Worm (Caenorhabditis elegans) whole organism, early embryonic: Measurements from ENCODE around the gene Y54G11A.3.

ENCODE experiments used
- B0310.2 ChIP-seq: sonication (generic microtip); optimal IDR thresholded peaks from 2 replicates; lab custom pipeline; 2016; ENCODE audit warnings: mild to moderate bottlenecking, missing genetic modification characterization, missing compliant biosample characterization
- F13C5.2 ChIP-seq: sonication (generic microtip); optimal IDR thresholded peaks from 2 replicates; lab custom pipeline; 2017; ENCODE audit warnings: mild to moderate bottlenecking, missing genetic modification characterization, inconsistent platforms, missing compliant biosample characterization
- aly-1 ChIP-seq: sonication (generic microtip); optimal IDR thresholded peaks from 2 replicates; lab custom pipeline; 2016; ENCODE audit warnings: missing genetic modification characterization, missing compliant biosample characterization
- ama-1 ChIP-seq: fragments of 150-350 bp; optimal IDR thresholded peaks from 2 replicates; lab custom pipeline; 2014
- ceh-13 ChIP-seq: fragments of 200-800 bp; sonication (Bioruptor generic); optimal IDR thresholded peaks from 2 replicates; lab custom pipeline; 2018; ENCODE audit warnings: mild to moderate bottlenecking, missing genetic modification characterization, missing compliant biosample characterization
- ceh-36 ChIP-seq: sonication (generic microtip); optimal IDR thresholded peaks from 2 replicates; lab custom pipeline; 2016; ENCODE audit warnings: missing genetic modification characterization, inconsistent platforms, missing compliant biosample characterization
- ets-7 ChIP-seq: sonication (generic microtip); optimal IDR thresholded peaks from 2 replicates; lab custom pipeline; 2016; ENCODE audit warnings: missing genotype, missing genetic modification characterization, missing compliant biosample characterization
- flt-1 ChIP-seq: fragments of 200-800 bp; sonication (Bioruptor generic); IDR thresholded peaks from 2 replicates; pipeline ENCODE4 v1.3.6; 2022; ENCODE audit warnings: missing genetic modification characterization, missing compliant biosample characterization
- hmbx-1 ChIP-seq: sonication (generic microtip); optimal IDR thresholded peaks from 2 replicates; lab custom pipeline; 2016; ENCODE audit warnings: mild to moderate bottlenecking, missing genetic modification characterization, missing compliant biosample characterization
- hmg-4 ChIP-seq: fragments of 200-800 bp; sonication (Bioruptor generic); optimal IDR thresholded peaks from 2 replicates; lab custom pipeline; 2018; ENCODE audit warnings: mild to moderate bottlenecking, missing genetic modification characterization, missing compliant biosample characterization
- hnd-1 ChIP-seq: sonication (generic microtip); optimal IDR thresholded peaks from 2 replicates; lab custom pipeline; 2016; ENCODE audit warnings: missing genetic modification characterization, missing compliant biosample characterization
- pes-1 ChIP-seq: fragments of 200-800 bp; sonication (Bioruptor generic); IDR thresholded peaks from 2 replicates; pipeline ENCODE4 v1.3.6; 2022; ENCODE audit warnings: missing genetic modification reagents, missing genetic modification characterization, missing compliant biosample characterization
- scrt-1 ChIP-seq: fragments of 200-800 bp; sonication (Bioruptor generic); IDR thresholded peaks from 2 replicates; pipeline ENCODE4 v1.3.6; 2022; ENCODE audit warnings: missing genetic modification characterization, missing compliant biosample characterization
- sea-1 ChIP-seq: fragments of 200-800 bp; sonication (Bioruptor generic); conservative IDR thresholded peaks from 2 replicates; pipeline ENCODE4 v1.3.6; 2022; ENCODE audit warnings: missing genetic modification characterization, missing compliant biosample characterization
- tbx-11 ChIP-seq: fragments of 200-800 bp; sonication (Bioruptor generic); IDR thresholded peaks from 2 replicates; pipeline ENCODE4 v1.3.6; 2022; ENCODE audit warnings: missing genetic modification characterization, missing compliant biosample characterization
- tbx-37 ChIP-seq: fragments of 200-800 bp; sonication (Bioruptor generic); conservative IDR thresholded peaks from 2 replicates; pipeline ENCODE4 v1.3.6; 2022; ENCODE audit warnings: missing genetic modification reagents, missing genetic modification characterization, missing compliant biosample characterization
- tra-4 ChIP-seq: sonication (generic microtip); optimal IDR thresholded peaks from 2 replicates; lab custom pipeline; 2017; ENCODE audit warnings: missing genetic modification characterization, missing compliant biosample characterization

Gene Y54G11A.3

DNA sequence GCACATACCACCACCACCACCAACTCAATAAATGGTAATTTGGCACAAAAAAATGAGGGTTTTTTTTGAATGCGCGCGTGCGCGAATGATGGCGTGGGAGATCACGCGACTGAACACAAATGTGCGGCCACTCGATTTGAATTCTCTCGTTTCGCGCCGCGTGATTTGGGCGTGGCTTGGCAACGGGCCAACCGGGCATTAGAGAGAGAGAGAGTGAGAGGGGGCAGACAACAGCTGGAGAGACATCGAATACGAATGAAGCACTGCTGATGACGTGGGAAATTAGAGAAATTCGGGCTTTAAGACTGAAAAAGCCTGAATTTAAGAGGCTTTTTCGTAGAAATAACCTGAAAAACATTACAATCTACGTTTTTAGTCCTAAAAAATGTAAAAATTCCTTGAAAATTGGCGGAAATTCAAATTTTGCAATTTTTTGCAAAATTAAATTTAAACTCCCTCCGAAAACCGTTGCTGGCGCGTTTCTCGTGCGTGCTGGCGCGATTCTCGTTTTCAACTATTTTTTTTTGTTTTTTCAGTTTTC is 25.0 kb upstream of the Y54G11A.3 start:
- TF ChIP-seq tbx-37, result no peak
- TF ChIP-seq B0310.2, result peak; percentile 87
- TF ChIP-seq pes-1 (GFP tag; lab: Robert Waterston, UW), result peak; percentile 66
- TF ChIP-seq hnd-1 (tag; lab: Kevin White, UChicago), result peak; percentile 1
- peak; percentile 52; the same call in 1 of the 2 replicates for TF ChIP-seq sea-1
- TF ChIP-seq tra-4, result peak; percentile 52
- peak; percentile 30 for TF ChIP-seq hmbx-1 (tag; lab: Kevin White, UChicago)
- peak; percentile 96 for TF ChIP-seq ama-1 (lab: Kevin White, UChicago)
- peak; percentile 13 for TF ChIP-seq flt-1 (GFP tag; lab: Robert Waterston, UW)
- TF ChIP-seq aly-1, result peak; percentile 65
- TF ChIP-seq ceh-13, result no peak
- TF ChIP-seq ets-7 (tag; lab: Kevin White, UChicago), result no peak
- no peak for TF ChIP-seq tbx-11
- TF ChIP-seq scrt-1, result peak; percentile 54; the same call in 1 of the 2 replicates
- TF ChIP-seq ceh-36, result peak; percentile 50
- TF ChIP-seq hmg-4 (GFP tag; lab: Kevin White, UChicago), result peak; percentile 76
- peak; percentile 81 for TF ChIP-seq F13C5.2 (tag; lab: Kevin White, UChicago)

DNA sequence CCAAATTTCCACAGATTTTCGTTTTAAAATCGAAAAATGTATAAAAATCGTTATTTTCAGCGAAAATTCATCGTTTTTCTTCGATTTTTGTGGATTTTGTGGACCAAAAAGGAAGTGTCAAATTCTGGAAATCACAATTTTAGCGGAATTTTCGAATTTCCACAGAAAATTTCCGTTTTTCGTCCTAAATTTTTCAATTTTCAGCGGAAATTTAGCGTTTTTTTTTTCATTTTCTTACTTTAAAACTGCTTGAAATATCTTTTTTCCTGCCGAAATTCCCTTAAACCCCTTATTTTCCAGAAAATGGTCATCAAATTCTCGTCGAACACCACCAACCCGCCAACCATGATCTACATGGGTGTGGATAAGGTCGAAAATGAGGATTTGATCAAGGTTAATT is 24.4 kb upstream of the Y54G11A.3 start, which contains the start of gene Y54G11A.2:
TSS of gene Y54G11A.2 (plus strand) at position 301 of the 400 bp plus-strand sequence.
- TF ChIP-seq aly-1, result no peak
- TF ChIP-seq F13C5.2 (tag; lab: Kevin White, UChicago), result no peak
- TF ChIP-seq ceh-36, result no peak
- no peak for TF ChIP-seq tbx-37
- TF ChIP-seq pes-1 (GFP tag; lab: Robert Waterston, UW), result no peak
- TF ChIP-seq tbx-11, result no peak
- no peak for TF ChIP-seq sea-1
- no peak for TF ChIP-seq hmbx-1 (tag; lab: Kevin White, UChicago)
- no peak for TF ChIP-seq tra-4
- TF ChIP-seq B0310.2, result no peak
- TF ChIP-seq ceh-13, result no peak
- TF ChIP-seq hnd-1 (tag; lab: Kevin White, UChicago), result no peak
- no peak for TF ChIP-seq ama-1 (lab: Kevin White, UChicago)
- no peak for TF ChIP-seq ets-7 (tag; lab: Kevin White, UChicago)
- no peak for TF ChIP-seq hmg-4 (GFP tag; lab: Kevin White, UChicago)
- no peak for TF ChIP-seq flt-1 (GFP tag; lab: Robert Waterston, UW)
- no peak for TF ChIP-seq scrt-1

DNA sequence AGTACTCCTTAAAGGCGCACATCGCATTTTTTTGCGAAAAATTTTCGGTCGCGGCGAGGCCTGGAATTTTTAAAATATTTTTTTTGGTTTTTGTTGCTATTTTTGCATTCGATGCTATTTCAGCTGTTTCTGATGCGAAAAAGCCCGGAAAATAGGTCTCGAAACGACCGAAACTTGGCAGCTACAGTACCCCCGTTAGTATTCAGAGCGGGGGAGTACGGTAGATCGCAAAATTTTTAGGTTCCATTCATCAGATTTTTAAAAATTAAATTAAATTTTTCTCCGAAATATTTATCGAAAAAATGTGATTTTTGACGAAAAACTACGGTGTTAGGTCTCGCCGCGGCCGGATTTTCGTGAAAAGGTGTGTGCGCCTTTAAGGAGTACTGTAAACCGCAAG is 20.6 kb upstream of the Y54G11A.3 start:
- TF ChIP-seq hmbx-1 (tag; lab: Kevin White, UChicago) (no peak), B0310.2 (no peak), ets-7 (tag; lab: Kevin White, UChicago) (no peak), tbx-11 (no peak), hmg-4 (GFP tag; lab: Kevin White, UChicago) (no peak), scrt-1 (no peak), F13C5.2 (tag; lab: Kevin White, UChicago) (no peak)

DNA sequence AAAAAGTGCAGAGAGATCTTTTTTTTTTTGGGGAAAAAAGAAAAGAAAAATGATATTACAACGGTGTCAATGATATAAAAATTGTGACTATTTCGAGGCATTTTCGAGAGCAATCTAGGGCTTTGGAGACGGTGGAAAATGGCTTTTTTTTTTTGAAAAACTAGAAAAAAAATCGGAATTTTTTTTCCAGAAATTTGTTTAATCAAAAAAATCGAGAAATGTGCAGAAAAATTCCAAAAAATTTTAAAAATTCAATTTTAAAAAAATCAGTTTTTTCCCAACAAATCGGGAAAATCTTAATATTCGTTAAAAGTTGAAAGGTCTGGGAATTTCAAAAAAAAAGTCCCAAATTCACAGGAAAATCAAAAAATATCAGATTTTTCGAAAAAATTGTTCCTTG is 19.6 kb upstream of the Y54G11A.3 start, which contains the start of gene Y54G11A.19:
TSS of gene Y54G11A.19 (minus strand) at position 101 of the 400 bp plus-strand sequence.
- TF ChIP-seq hmg-4 (GFP tag; lab: Kevin White, UChicago) (no peak), tbx-37 (no peak), F13C5.2 (tag; lab: Kevin White, UChicago) (no peak), hnd-1 (tag; lab: Kevin White, UChicago) (no peak), ceh-13 (no peak), ceh-36 (no peak), flt-1 (GFP tag; lab: Robert Waterston, UW) (no peak), ama-1 (lab: Kevin White, UChicago) (no peak), tra-4 (no peak), hmbx-1 (tag; lab: Kevin White, UChicago) (no peak), ets-7 (tag; lab: Kevin White, UChicago) (no peak), B0310.2 (no peak), pes-1 (GFP tag; lab: Robert Waterston, UW) (no peak), tbx-11 (no peak), aly-1 (no peak), scrt-1 (no peak), sea-1 (no peak)

DNA sequence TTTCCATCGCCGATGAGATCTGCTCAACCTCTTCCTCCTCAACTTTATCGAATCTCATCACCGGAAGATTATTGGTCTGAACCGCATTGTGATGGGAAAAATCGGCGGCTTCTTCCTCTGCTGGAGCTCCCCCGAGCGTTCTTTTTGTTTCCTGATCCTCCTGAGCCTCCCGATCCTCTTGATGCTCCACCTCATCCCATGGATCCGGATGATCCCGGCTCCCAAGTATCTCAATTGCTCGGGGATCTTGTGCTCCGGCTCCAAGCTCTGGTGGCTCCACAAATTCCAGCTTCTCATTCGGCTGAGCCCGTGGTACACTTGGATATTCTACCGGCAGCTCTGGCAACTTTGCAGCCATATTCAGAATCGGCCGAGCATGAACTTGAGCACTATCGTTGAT is 18.5 kb upstream of the Y54G11A.3 start:
- TF ChIP-seq scrt-1 (no peak), F13C5.2 (tag; lab: Kevin White, UChicago) (no peak), pes-1 (GFP tag; lab: Robert Waterston, UW) (no peak), tbx-37 (no peak)

DNA sequence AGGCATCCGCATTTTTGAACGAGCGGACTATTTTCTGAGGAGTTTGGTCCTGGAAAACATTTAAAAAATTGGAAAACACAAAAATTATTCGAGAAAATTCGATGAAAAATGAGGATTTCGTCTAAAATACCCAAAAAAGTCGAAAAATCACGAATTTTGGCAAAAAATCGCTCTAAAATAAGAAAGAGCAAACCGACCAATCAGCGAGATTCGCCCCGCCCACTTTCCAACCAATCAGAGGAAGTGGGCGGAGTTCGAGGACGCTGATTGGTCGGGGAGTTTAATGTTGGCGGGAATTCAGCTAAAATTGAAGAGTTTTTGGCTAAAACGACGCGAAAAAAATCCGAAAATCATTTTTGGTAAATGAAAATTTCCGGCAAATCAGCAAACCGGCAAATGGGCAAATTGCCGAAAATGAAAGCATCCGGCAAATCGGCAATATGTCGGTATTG is 7.3 kb upstream of the Y54G11A.3 start, which contains the start of gene Y54G11A.1:
TSS of gene Y54G11A.1 (minus strand) at position 51 of the 452 bp plus-strand sequence.
- TF ChIP-seq hmg-4 (GFP tag; lab: Kevin White, UChicago), result no peak
- no peak for TF ChIP-seq tra-4
- TF ChIP-seq scrt-1, result no peak
- no peak for TF ChIP-seq tbx-11
- TF ChIP-seq ets-7 (tag; lab: Kevin White, UChicago), result no peak
- TF ChIP-seq aly-1, result no peak
- no peak for TF ChIP-seq tbx-37
- TF ChIP-seq hnd-1 (tag; lab: Kevin White, UChicago), result no peak
- TF ChIP-seq flt-1 (GFP tag; lab: Robert Waterston, UW), result no peak
- no peak for TF ChIP-seq F13C5.2 (tag; lab: Kevin White, UChicago)
- no peak for TF ChIP-seq ama-1 (lab: Kevin White, UChicago)
- no peak for TF ChIP-seq hmbx-1 (tag; lab: Kevin White, UChicago)
- no peak for TF ChIP-seq pes-1 (GFP tag; lab: Robert Waterston, UW)
- no peak for TF ChIP-seq ceh-13
- TF ChIP-seq ceh-36, result no peak
- no peak for TF ChIP-seq B0310.2
- TF ChIP-seq sea-1, result no peak

DNA sequence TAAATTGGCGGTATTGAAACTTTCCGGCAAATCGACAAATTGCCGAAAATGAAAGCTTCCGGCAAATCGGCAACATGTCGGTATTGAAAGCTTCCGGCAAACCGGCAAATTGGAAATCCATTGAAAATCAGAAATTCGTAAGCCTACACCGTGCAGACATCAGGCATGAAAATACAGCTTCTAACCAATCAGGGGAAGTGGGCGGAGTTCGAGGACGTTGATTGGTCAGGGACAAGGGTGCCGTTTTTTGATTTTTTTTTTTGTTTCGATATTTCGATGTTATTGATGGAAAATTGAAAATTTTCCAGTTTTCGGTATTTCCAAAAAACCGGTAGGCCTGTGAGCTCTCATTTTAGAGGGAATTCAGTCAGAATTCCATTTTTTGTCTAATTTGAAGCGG is 6.6 kb upstream of the Y54G11A.3 start:
- TF ChIP-seq hmg-4 (GFP tag; lab: Kevin White, UChicago) (no peak), F13C5.2 (tag; lab: Kevin White, UChicago) (no peak), sea-1 (no peak), tra-4 (no peak), aly-1 (no peak), tbx-37 (no peak)

DNA sequence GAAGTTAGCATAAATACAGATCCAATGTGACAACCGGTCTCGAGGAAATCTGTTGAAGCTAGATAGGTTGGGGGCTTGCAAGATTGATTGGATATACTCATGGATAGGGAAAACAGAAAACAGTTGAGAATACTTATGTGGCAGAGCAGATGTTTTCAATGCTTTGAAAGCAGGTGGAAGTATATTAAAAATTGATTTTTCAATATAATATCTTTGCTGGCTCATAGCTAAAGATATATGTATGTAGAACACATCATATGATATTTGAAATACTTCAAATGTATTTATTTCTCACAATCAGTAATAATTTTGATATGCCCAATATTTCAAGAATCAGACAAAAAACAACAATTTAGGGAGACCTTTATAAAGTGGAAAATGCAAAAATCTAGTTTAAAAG is 10.9 kb downstream of the Y54G11A.3 start, which contains the start of gene srh-41:
TSS of gene srh-41 (minus strand) at position 101 of the 400 bp plus-strand sequence.
- TF ChIP-seq ets-7 (tag; lab: Kevin White, UChicago), result no peak
- no peak for TF ChIP-seq hmbx-1 (tag; lab: Kevin White, UChicago)
